Worm (Caenorhabditis elegans) whole organism, L4 larva: ENCODE data around the gene snb-1.

Source experiments
- ama-1 ChIP-seq: fragments of 150-350 bp; optimal IDR thresholded peaks from 2 replicates; lab custom pipeline; 2014; ENCODE audit warnings: inconsistent platforms, mixed read lengths
- dmd-6 ChIP-seq: fragments of 200-800 bp; sonication (Bioruptor generic); IDR thresholded peaks from 2 replicates; pipeline ENCODE4 v1.3.6; 2022; ENCODE audit warnings: missing genetic modification reagents, missing genetic modification characterization, missing compliant biosample characterization
- fos-1 ChIP-seq: fragments of 150-350 bp; optimal IDR thresholded peaks from 2 replicates; lab custom pipeline; 2014; ENCODE audit warnings: missing biosample characterization, missing genetic modification characterization
- lin-39 ChIP-seq: fragments of 150-350 bp; optimal IDR thresholded peaks from 2 replicates; lab custom pipeline; 2014; ENCODE audit warnings: missing biosample characterization, missing genetic modification reagents, missing genetic modification characterization
- unc-62 ChIP-seq, 3 experiments: fragments of 150-350 bp in 1 of 3; sonication (generic microtip); optimal IDR thresholded peaks in 2 of 3; peaks in 1 of 3; 1 replicate in 1 of 3; 2 replicates in 2 of 3; lab custom pipeline; 2014 to 2017; ENCODE audit warnings: missing biosample characterization in 3 of 3, missing genetic modification characterization in 3 of 3, missing genetic modification reagents in 3 of 3, missing genotype in 1 of 3

ce11 chrV:6616294-6616693 is 40.0 kb downstream of the snb-1 start:
- TF ChIP-seq lin-39 (tag; lab: Kevin White, UChicago) (no peak), fos-1 (no peak), ama-1 (lab: Kevin White, UChicago) (no peak), unc-62 (GFP tag; optimal IDR thresholded peaks at IDR 0.05 in 1 of 2; lab: Kevin White, UChicago) (no peak), unc-62 (tag; optimal IDR thresholded peaks at IDR 0.05; lab: Kevin White, UChicago) (no peak), dmd-6 (GFP tag; lab: Robert Waterston, UW) (peak; percentile 46; the same call in 1 of the 2 replicates)
